Worm (Caenorhabditis elegans): ENCODE data around the gene nrde-1.
A peak's percentile ranks its signal among the peaks of the same experiment; 100 is the strongest.

- TF ChIP-seq cog-1 (tag; optimal IDR thresholded peaks at IDR 0.05) (peak; percentile 79), ref-1 (GFP tag; conservative IDR thresholded peaks at IDR 0.05) (peak; percentile 65; the same call in 1 of the 2 replicates), flt-1 (GFP tag; IDR thresholded peaks at IDR 0.05) (peak; percentile 93), med-1 (GFP tag; optimal IDR thresholded peaks at IDR 0.05; ENCODE audit: insufficient read depth) (peak; percentile 97)
These were observed 49.0 kb upstream of the nrde-1 start, which contains the start of gene C46F11.4 for ce11 chrIII:3664224-3664623.

Data from whole organism, midembryonic.